Fruit fly (Drosophila melanogaster) whole organism: ENCODE measurements around the gene SelR.

Experiments
- CG8478 ChIP-seq: fragments of >200 bp; optimal IDR thresholded peaks from 2 replicates; lab custom pipeline; 2018; ENCODE audit warnings: inconsistent platforms
- Dll ChIP-seq: fragments of >200 bp; optimal IDR thresholded peaks from 2 replicates; lab custom pipeline; 2017
- EcR ChIP-seq, 2 experiments: fragments of >200 bp; optimal IDR thresholded peaks; 2 replicates each; lab custom pipeline; 2017; ENCODE audit warnings: missing biosample characterization in 2 of 2, missing genetic modification characterization in 2 of 2, missing genetic modification reagents in 2 of 2
- pan ChIP-seq: fragments of >200 bp; optimal IDR thresholded peaks from 2 replicates; lab custom pipeline; 2017
- psq ChIP-seq: fragments of >200 bp; optimal IDR thresholded peaks from 2 replicates; lab custom pipeline; 2017
- usp ChIP-seq: fragments of >200 bp; optimal IDR thresholded peaks from 2 replicates; lab custom pipeline; 2017; ENCODE audit warnings: missing biosample characterization, missing genetic modification characterization, mixed read lengths

- TF ChIP-seq pan (no peak), EcR (GFP tag; optimal IDR thresholded peaks at IDR 0.05; lab: Kevin White, UChicago) (no peak), Dll (lab: Kevin White, UChicago) (no peak), psq (lab: Kevin White, UChicago) (no peak), usp (GFP tag; lab: Kevin White, UChicago) (no peak), CG8478 (lab: Kevin White, UChicago) (no peak)
Observed at dm6 chr3R:10872148-10872783, 3.8 kb upstream of the SelR start, which contains the start of gene Fdh.
